Fruit fly (Drosophila melanogaster): ENCODE measurements around the gene CG10970.
"Not testable (repeated sequence)": the region's sequence is repeated elsewhere in the genome, so short reads cannot be mapped to it uniquely, and the experiment has no call there.

dm6 chrX:9086702-9087179 is 15.5 kb upstream of the CG10970 start, which contains the start of gene CG32706:
- not testable (repeated sequence) for TF ChIP-seq psq (GFP tag; optimal IDR thresholded peaks at IDR 0.05); fru (GFP tag; optimal IDR thresholded peaks at IDR 0.05); Hr83 (GFP tag; optimal IDR thresholded peaks at IDR 0.05; ENCODE audit: poor library complexity, severe bottlenecking); Hnf4 (GFP tag; optimal IDR thresholded peaks at IDR 0.05); Sp1 (GFP tag; optimal IDR thresholded peaks at IDR 0.05); jim (GFP tag; optimal IDR thresholded peaks at IDR 0.05); lola (GFP tag; optimal IDR thresholded peaks at IDR 0.05); Abd-B (GFP tag; optimal IDR thresholded peaks at IDR 0.05); h (GFP tag; optimal IDR thresholded peaks at IDR 0.05); rgr (GFP tag; optimal IDR thresholded peaks at IDR 0.05); dsf (GFP tag; optimal IDR thresholded peaks at IDR 0.05; ENCODE audit: borderline replicate concordance); Dfd (GFP tag; optimal IDR thresholded peaks at IDR 0.05); br (GFP tag; optimal IDR thresholded peaks at IDR 0.05)
